Fruit fly (Drosophila melanogaster) S2 (cell line): ENCODE results near the gene CG4613.

ENCODE experiments used
- CG8478 ChIP-seq: fragments of >200 bp; optimal IDR thresholded peaks from 2 replicates; lab custom pipeline; 2018
- CTCF ChIP-seq, 2 experiments: fragments of >200 bp; optimal IDR thresholded peaks; 2 replicates each; lab custom pipeline; 2018

- TF ChIP-seq CG8478 (lab: Kevin White, UChicago), result no peak
- TF ChIP-seq CTCF (optimal IDR thresholded peaks at IDR 0.05; lab: Kevin White, UChicago), result no peak
These were observed 44.7 kb downstream of the CG4613 start for dm6 chr3L:14476804-14477239.
